Worm (Caenorhabditis elegans): Measurements from ENCODE around the gene srx-32.
"Not testable (repeated sequence)": the region's sequence is repeated elsewhere in the genome, so short reads cannot be mapped to it uniquely, and the experiment has no call there.

Gene srx-32

ce11 chrV:822922-823321 lies 2.4 kb upstream of the srx-32 start, which contains the start of gene srx-31:
TSS of gene srx-31 (minus strand) at chrV:823022.
- not testable (repeated sequence) for TF ChIP-seq ceh-83 (GFP tag; optimal IDR thresholded peaks at IDR 0.05); hlh-1 (tag; optimal IDR thresholded peaks at IDR 0.05); drap-1 (GFP tag; optimal IDR thresholded peaks at IDR 0.05)

ce11 chrV:817182-817581 lies 3.3 kb downstream of the srx-32 start, which contains the start of gene R13D11.1:
TSS of gene R13D11.1 (plus strand) at chrV:817482.
- TF ChIP-seq nhr-237 (tag; optimal IDR thresholded peaks at IDR 0.05) (no peak), mab-5 (tag; optimal IDR thresholded peaks at IDR 0.05) (no peak), mls-2 (tag; optimal IDR thresholded peaks at IDR 0.05) (no peak), drap-1 (GFP tag; optimal IDR thresholded peaks at IDR 0.05) (no peak), unc-39 (tag; optimal IDR thresholded peaks at IDR 0.05) (no peak), pha-4 (tag; optimal IDR thresholded peaks at IDR 0.05) (no peak), lsy-2 (tag; optimal IDR thresholded peaks at IDR 0.05) (no peak), lin-32 (GFP tag; optimal IDR thresholded peaks at IDR 0.05) (no peak), hlh-1 (tag; optimal IDR thresholded peaks at IDR 0.05) (no peak), elt-1 (tag; optimal IDR thresholded peaks at IDR 0.05; ENCODE audit: borderline replicate concordance, insufficient read depth) (no peak), ceh-83 (GFP tag; optimal IDR thresholded peaks at IDR 0.05) (no peak), nhr-76 (tag; optimal IDR thresholded peaks at IDR 0.05) (no peak), snpc-4 (tag; optimal IDR thresholded peaks at IDR 0.05) (no peak), bed-3 (GFP tag; optimal IDR thresholded peaks at IDR 0.05) (no peak), ceh-39 (tag; optimal IDR thresholded peaks at IDR 0.05) (no peak), ztf-11 (tag; optimal IDR thresholded peaks at IDR 0.05) (no peak), sem-2 (GFP tag; optimal IDR thresholded peaks at IDR 0.05) (no peak)

- no peak for TF ChIP-seq ham-2 (GFP tag; optimal IDR thresholded peaks at IDR 0.05)
- no peak for TF ChIP-seq ceh-39 (tag; optimal IDR thresholded peaks at IDR 0.05)
- TF ChIP-seq ces-1 (GFP tag; optimal IDR thresholded peaks at IDR 0.05) = no peak
- TF ChIP-seq snpc-4 (tag; optimal IDR thresholded peaks at IDR 0.05) = no peak
- TF ChIP-seq hlh-1 (tag; optimal IDR thresholded peaks at IDR 0.05) = no peak
- no peak for TF ChIP-seq M03D4.4 (tag; optimal IDR thresholded peaks at IDR 0.05)
Observed at ce11 chrV:814716-815115, 5.8 kb downstream of the srx-32 start, which contains the start of gene R13D11.3. TSS of gene R13D11.3 (plus strand) at chrV:815016.

ce11 chrV:813101-813500 lies 7.4 kb downstream of the srx-32 start, which contains the start of gene R13D11.10:
TSS of gene R13D11.10 (minus strand) at chrV:813201.
- TF ChIP-seq unc-39 (tag; optimal IDR thresholded peaks at IDR 0.05) (no peak), unc-120 (tag; optimal IDR thresholded peaks at IDR 0.05; ENCODE audit: poor library complexity, severe bottlenecking) (no peak), nhr-76 (tag; optimal IDR thresholded peaks at IDR 0.05) (no peak), bed-3 (GFP tag; optimal IDR thresholded peaks at IDR 0.05) (no peak), elt-1 (tag; optimal IDR thresholded peaks at IDR 0.05; ENCODE audit: borderline replicate concordance, insufficient read depth) (no peak), nhr-12 (tag; optimal IDR thresholded peaks at IDR 0.05) (no peak), blmp-1 (tag; optimal IDR thresholded peaks at IDR 0.05) (no peak), tbx-8 (GFP tag; optimal IDR thresholded peaks at IDR 0.05) (no peak), nhr-237 (tag; optimal IDR thresholded peaks at IDR 0.05) (no peak), snpc-4 (tag; optimal IDR thresholded peaks at IDR 0.05) (no peak), ceh-39 (tag; optimal IDR thresholded peaks at IDR 0.05) (no peak), unc-62 (GFP tag; optimal IDR thresholded peaks at IDR 0.05) (no peak), ces-1 (GFP tag; optimal IDR thresholded peaks at IDR 0.05) (no peak), cnd-1 (tag; optimal IDR thresholded peaks at IDR 0.05) (no peak), ham-2 (GFP tag; optimal IDR thresholded peaks at IDR 0.05) (no peak), mep-1 (tag; optimal IDR thresholded peaks at IDR 0.05) (no peak)

ce11 chrV:810281-810862 lies 10.2 kb downstream of the srx-32 start, which contains the start of gene R13D11.4:
TSS of gene R13D11.4 (plus strand) at chrV:810812.
- TF ChIP-seq ces-1 (GFP tag; optimal IDR thresholded peaks at IDR 0.05) (peak; percentile 67), pha-4 (tag; optimal IDR thresholded peaks at IDR 0.05) (no peak), mls-2 (tag; optimal IDR thresholded peaks at IDR 0.05) (no peak), tbx-8 (GFP tag; optimal IDR thresholded peaks at IDR 0.05) (no peak), lsy-2 (tag; optimal IDR thresholded peaks at IDR 0.05) (no peak)

- no peak for TF ChIP-seq nhr-12 (tag; optimal IDR thresholded peaks at IDR 0.05)
Observed at ce11 chrV:808260-808659, 12.3 kb downstream of the srx-32 start.

Measured in whole organism, mixed stage, embryonic.